Worm (Caenorhabditis elegans) whole organism, L4 larva: ENCODE results near the gene C30E1.4.

ENCODE experiments used
- aha-1 ChIP-seq: fragments of 150-350 bp; peaks from one replicate; lab custom pipeline; 2014; ENCODE audit warnings: missing biosample characterization, missing genetic modification characterization
- ceh-28 ChIP-seq: fragments of 150-350 bp; optimal IDR thresholded peaks from 2 replicates; lab custom pipeline; 2014; ENCODE audit warnings: missing biosample characterization, missing genetic modification reagents, missing genetic modification characterization
- dmd-8 ChIP-seq: fragments of 200-800 bp; sonication (Bioruptor generic); IDR thresholded peaks from 2 replicates; pipeline ENCODE4 v1.3.6; 2022; ENCODE audit warnings: missing genetic modification characterization, missing compliant biosample characterization
- fos-1 ChIP-seq: fragments of 150-350 bp; optimal IDR thresholded peaks from 2 replicates; lab custom pipeline; 2014; ENCODE audit warnings: missing biosample characterization, missing genetic modification characterization
- nhr-25 ChIP-seq: sonication (generic microtip); optimal IDR thresholded peaks from 2 replicates; lab custom pipeline; 2017; ENCODE audit warnings: missing genetic modification characterization, mild to moderate bottlenecking, missing compliant biosample characterization, antibody characterized with exemption, moderate library complexity, borderline replicate concordance; ENCODE audit not compliant: insufficient read depth
- nhr-76 ChIP-seq: fragments of 150-350 bp; optimal IDR thresholded peaks from 2 replicates; lab custom pipeline; 2014; ENCODE audit warnings: missing biosample characterization, missing genetic modification characterization
- nhr-77 ChIP-seq: fragments of 150-350 bp; optimal IDR thresholded peaks from 2 replicates; lab custom pipeline; 2014; ENCODE audit warnings: missing biosample characterization, missing genetic modification characterization

DNA sequence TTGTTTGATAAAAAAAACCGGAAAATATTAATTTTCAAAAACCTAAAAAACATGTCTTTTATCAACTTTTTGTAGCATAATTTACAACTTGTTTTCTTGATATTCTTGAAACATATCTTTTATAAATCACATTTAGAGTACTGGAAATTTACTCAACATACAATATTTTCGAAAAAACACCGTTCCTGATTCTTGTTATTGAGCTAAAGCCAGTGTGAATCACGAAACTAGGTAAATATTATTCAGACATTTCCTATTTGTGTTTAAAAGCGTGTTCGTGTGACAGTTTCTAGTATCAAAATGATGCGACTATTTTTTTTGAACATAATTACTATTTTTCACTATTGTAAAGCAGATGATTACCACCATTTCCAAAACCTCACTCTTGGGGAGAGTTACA lies at the start of gene C30E1.4:
- TF ChIP-seq ceh-28 (tag; lab: Kevin White, UChicago) (no peak), nhr-76 (tag; lab: Kevin White, UChicago) (no peak), dmd-8 (GFP tag; lab: Robert Waterston, UW) (no peak), aha-1 (tag; lab: Kevin White, UChicago) (no peak), nhr-25 (tag; lab: Kevin White, UChicago) (no peak), nhr-77 (tag; lab: Kevin White, UChicago) (no peak), fos-1 (tag; lab: Kevin White, UChicago) (no peak)
